Fruit fly (Drosophila melanogaster): ENCODE data around the gene CG15812.

DNA sequence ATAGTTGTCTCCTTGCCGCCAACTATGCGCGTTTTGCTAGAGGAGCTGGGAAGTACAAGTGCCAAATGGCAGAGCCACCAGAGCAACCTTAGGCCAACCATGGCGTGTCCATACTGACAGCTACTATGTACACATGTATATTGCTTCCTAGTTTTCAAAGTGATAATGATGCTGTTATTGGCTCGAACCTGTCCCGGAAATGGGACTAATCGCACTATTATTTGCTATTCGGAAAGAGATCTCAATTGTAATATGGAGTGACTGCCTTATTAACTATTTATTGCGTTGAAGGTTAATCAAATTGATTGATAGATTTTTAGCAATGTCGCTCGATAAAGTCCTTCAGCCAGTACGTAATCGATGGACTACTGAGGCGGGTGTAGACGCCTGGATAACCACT lies 44.6 kb downstream of the CG15812 start, which contains the start of gene CG33159:
- no peak for TF ChIP-seq Snoo (tag; optimal IDR thresholded peaks at IDR 0.05)
- no peak for TF ChIP-seq EcR (GFP tag; optimal IDR thresholded peaks at IDR 0.05)
- TF ChIP-seq CG12605 (GFP tag; IDR thresholded peaks at IDR 0.05): no peak
- no peak for TF ChIP-seq D1 (tag; optimal IDR thresholded peaks at IDR 0.05)
- TF ChIP-seq CG10348 (GFP tag; IDR thresholded peaks at IDR 0.05): no peak
- TF ChIP-seq CG4496 (GFP tag; IDR thresholded peaks at IDR 0.05): no peak
- no peak for TF ChIP-seq fd96Ca (GFP tag; IDR thresholded peaks at IDR 0.05)
- no peak for TF ChIP-seq Pif1B (GFP tag; optimal IDR thresholded peaks at IDR 0.05)
- no peak for TF ChIP-seq CG8159 (tag; optimal IDR thresholded peaks at IDR 0.05)
- no peak for TF ChIP-seq Pif1A (GFP tag; optimal IDR thresholded peaks at IDR 0.05)
- TF ChIP-seq gl (tag; optimal IDR thresholded peaks at IDR 0.05): no peak
- TF ChIP-seq CG34367 (tag; optimal IDR thresholded peaks at IDR 0.05): no peak

Measured in whole organism, pupa.